Worm (Caenorhabditis elegans): ENCODE results near the gene wht-4.

- no peak for TF ChIP-seq flt-1 (GFP tag; IDR thresholded peaks at IDR 0.05)
- TF ChIP-seq T22C8.4 (GFP tag; IDR thresholded peaks at IDR 0.05): no peak
- TF ChIP-seq ztf-29 (GFP tag; IDR thresholded peaks at IDR 0.05): no peak
- no peak for TF ChIP-seq tab-1 (GFP tag; IDR thresholded peaks at IDR 0.05)
- TF ChIP-seq klf-2 (GFP tag; conservative IDR thresholded peaks at IDR 0.05): no peak
- TF ChIP-seq cog-1 (tag; optimal IDR thresholded peaks at IDR 0.05): no peak
- TF ChIP-seq ref-1 (GFP tag; conservative IDR thresholded peaks at IDR 0.05): no peak
- TF ChIP-seq med-1 (GFP tag; optimal IDR thresholded peaks at IDR 0.05; ENCODE audit: insufficient read depth): no peak
- TF ChIP-seq ztf-23 (GFP tag; IDR thresholded peaks at IDR 0.05): no peak
These were observed 11.4 kb upstream of the wht-4 start, which contains the start of gene F02E11.7 for ce11 chrII:3267365-3267764.
